Fruit fly (Drosophila melanogaster): ENCODE data around the gene Act87E.

DNA sequence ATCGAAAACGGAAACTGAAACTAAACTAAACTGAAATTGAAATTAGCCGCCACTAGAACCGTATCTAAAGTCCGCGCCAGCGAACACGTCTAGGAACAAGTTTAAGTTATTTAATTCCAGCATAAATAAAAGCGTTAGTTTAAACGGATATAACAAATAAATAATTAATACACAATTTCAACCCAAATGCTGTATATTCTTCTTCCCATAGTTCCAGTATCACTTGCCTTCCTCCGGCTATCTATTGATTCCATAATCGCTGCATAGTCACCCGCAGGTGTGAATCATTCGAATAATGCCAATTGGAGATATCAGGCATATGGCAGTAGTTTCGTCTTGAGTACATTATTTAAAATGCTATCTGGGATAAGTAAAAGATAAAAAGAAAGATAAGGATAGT lies 40.7 kb upstream of the Act87E start:
- TF ChIP-seq GATAd (GFP tag; optimal IDR thresholded peaks at IDR 0.05), result no peak
- no peak for TF ChIP-seq h (GFP tag; optimal IDR thresholded peaks at IDR 0.05)
- no peak for TF ChIP-seq psq (GFP tag; optimal IDR thresholded peaks at IDR 0.05)
- TF ChIP-seq Abd-B (GFP tag; optimal IDR thresholded peaks at IDR 0.05), result no peak
- TF ChIP-seq br (GFP tag; optimal IDR thresholded peaks at IDR 0.05), result no peak
- no peak for TF ChIP-seq pan (optimal IDR thresholded peaks at IDR 0.05)
- TF ChIP-seq usp (GFP tag; optimal IDR thresholded peaks at IDR 0.05), result no peak
- TF ChIP-seq CG32264 (GFP tag; optimal IDR thresholded peaks at IDR 0.05), result no peak
- TF ChIP-seq Vsx2 (GFP tag; optimal IDR thresholded peaks at IDR 0.05; ENCODE audit: partially characterized antibody), result no peak
- TF ChIP-seq ey (GFP tag; optimal IDR thresholded peaks at IDR 0.05), result no peak
- TF ChIP-seq Myc (optimal IDR thresholded peaks at IDR 0.05), result no peak
- TF ChIP-seq N (GFP tag; optimal IDR thresholded peaks at IDR 0.05), result no peak
